Fruit fly (Drosophila melanogaster) Kc167 (cell line): ENCODE data around the gene CG5516.

Experiments
- psq ChIP-seq: fragments of >200 bp; optimal IDR thresholded peaks from 2 replicates; lab custom pipeline; 2017; ENCODE audit warnings: missing external identifiers
- ttk ChIP-seq: sonication (Bioruptor generic); optimal IDR thresholded peaks from 2 replicates; lab custom pipeline; 2017; ENCODE audit warnings: missing external identifiers

dm6 chr3R:16006806-16007556 lies 43.3 kb downstream of the CG5516 start:
- TF ChIP-seq ttk (no peak), psq (lab: Kevin White, UChicago) (no peak)
